Worm (Caenorhabditis elegans): ENCODE results near the gene C14E2.5.

The C14E2.5 gene

ce11 chrX:1825290-1825832 is at the start of gene C14E2.5:
TSS of gene C14E2.5 (minus strand) at chrX:1825340.
- TF ChIP-seq unc-62 (GFP tag; optimal IDR thresholded peaks at IDR 0.05 in 1 of 2) (no peak), unc-62 (tag; optimal IDR thresholded peaks at IDR 0.05) (no peak), mep-1 (tag; optimal IDR thresholded peaks at IDR 0.05) (no peak), aha-1 (tag) (peak; percentile 5), madf-9 (GFP tag; conservative IDR thresholded peaks at IDR 0.05) (no peak)

DNA sequence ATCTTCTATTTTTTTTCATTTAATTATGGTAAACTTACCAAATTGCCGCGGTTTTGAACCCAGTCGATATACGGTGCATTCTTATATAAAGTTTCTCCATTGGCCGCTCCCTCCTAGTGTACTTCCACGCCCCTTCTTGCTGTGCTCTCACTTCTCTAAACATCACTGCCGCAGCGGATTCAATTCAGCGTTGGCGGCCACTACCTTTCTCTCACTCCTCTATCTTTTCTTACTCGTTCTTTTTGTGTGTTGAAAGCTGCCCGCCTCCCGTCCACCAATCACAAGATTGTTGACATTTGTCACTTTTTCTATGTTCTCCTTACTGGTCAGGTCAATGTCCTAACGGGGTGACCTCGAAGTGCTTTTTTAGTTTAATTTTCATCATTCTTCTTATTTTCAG is 45.9 kb upstream of the C14E2.5 start:
- TF ChIP-seq egl-43 (GFP tag; IDR thresholded peaks at IDR 0.05) (no peak), nhr-237 (tag; optimal IDR thresholded peaks at IDR 0.05) (no peak), mes-2 (tag; optimal IDR thresholded peaks at IDR 0.05; ENCODE audit: poor library complexity, severe bottlenecking) (peak; percentile 48), aha-1 (tag) (peak; percentile 57), hmg-1.1 (GFP tag; IDR thresholded peaks at IDR 0.05) (peak; percentile 39; the same call in 1 of the 2 replicates), zfp-2 (tag; optimal IDR thresholded peaks at IDR 0.05) (no peak), unc-62 (GFP tag; optimal IDR thresholded peaks at IDR 0.05 in 1 of 2) (peak in 1 of 2 experiments; percentile 95), unc-62 (tag; optimal IDR thresholded peaks at IDR 0.05) (no peak), duxl-1 (tag; optimal IDR thresholded peaks at IDR 0.05; ENCODE audit: poor library complexity) (peak; percentile 96), D1046.2 (GFP tag; IDR thresholded peaks at IDR 0.05) (no peak), Y48G9A.11 (GFP tag; IDR thresholded peaks at IDR 0.05) (no peak), Y5F2A.4 (GFP tag; optimal IDR thresholded peaks at IDR 0.05) (no peak)

ce11 chrX:1864946-1865345 is 39.8 kb upstream of the C14E2.5 start, which contains the start of gene tbx-41:
TSS of gene tbx-41 (plus strand) at chrX:1865246.
- TF ChIP-seq ctbp-1 (GFP tag; IDR thresholded peaks at IDR 0.05), result no peak
- no peak for TF ChIP-seq php-3 (GFP tag; IDR thresholded peaks at IDR 0.05)
- no peak for TF ChIP-seq sdz-12 (GFP tag; optimal IDR thresholded peaks at IDR 0.05)

- TF ChIP-seq madf-5 (GFP tag; IDR thresholded peaks at IDR 0.05) (no peak), php-3 (GFP tag; IDR thresholded peaks at IDR 0.05) (no peak)
Measured at ce11 chrX:1860422-1860821, 35.3 kb upstream of the C14E2.5 start, which contains the start of gene T26C11.8. TSS of gene T26C11.8 (plus strand) at chrX:1860722.

DNA sequence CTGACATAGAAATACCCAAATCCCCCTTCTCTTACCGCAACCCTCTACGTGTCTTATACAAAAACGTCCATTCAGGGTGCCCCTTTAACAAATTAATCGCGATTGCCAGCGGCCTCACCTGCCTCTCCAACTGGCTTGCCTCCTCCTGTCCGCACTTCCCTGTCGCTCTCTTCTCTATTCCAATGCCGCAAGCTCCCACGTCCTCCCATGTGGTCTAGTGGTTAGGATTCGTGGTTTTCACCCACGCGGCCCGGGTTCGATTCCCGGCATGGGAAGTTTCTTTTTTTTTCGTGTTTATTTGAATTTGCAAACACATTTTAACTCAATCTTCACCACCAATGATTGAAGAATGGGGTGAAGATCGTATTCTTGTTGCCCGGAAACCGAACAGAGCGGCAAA is 33.5 kb upstream of the C14E2.5 start:
- TF ChIP-seq lin-1 (GFP tag; IDR thresholded peaks at IDR 0.05) (peak; percentile 57; the same call in 1 of the 2 replicates), mes-2 (tag; optimal IDR thresholded peaks at IDR 0.05; ENCODE audit: poor library complexity, severe bottlenecking) (peak; percentile 80), T20F7.1 (GFP tag; optimal IDR thresholded peaks at IDR 0.05) (no peak), Y105C5A.15 (GFP tag; IDR thresholded peaks at IDR 0.05) (0 out of 2 replicates have a peak, but pooled peaks have one; percentile 14), mdl-1 (tag; optimal IDR thresholded peaks at IDR 0.05) (peak in 1 of 2 experiments; percentile 66), lim-7 (GFP tag; IDR thresholded peaks at IDR 0.05) (peak; percentile 82), dmd-8 (GFP tag; IDR thresholded peaks at IDR 0.05) (peak; percentile 89), ztf-7 (tag; optimal IDR thresholded peaks at IDR 0.05) (peak; percentile 59), daf-16 (GFP tag; optimal IDR thresholded peaks at IDR 0.05) (peak in 1 of 2 experiments; percentile 43), daf-16 (tag; optimal IDR thresholded peaks at IDR 0.05) (no peak), zag-1 (tag; optimal IDR thresholded peaks at IDR 0.05) (no peak), rbr-2 (tag; optimal IDR thresholded peaks at IDR 0.05) (peak; percentile 76), egl-43 (GFP tag; IDR thresholded peaks at IDR 0.05) (peak; percentile 86), F10B5.3 (tag; optimal IDR thresholded peaks at IDR 0.05) (peak; percentile 4), nhr-11 (tag; optimal IDR thresholded peaks at IDR 0.05) (peak; percentile 20), mdt-29 (GFP tag; IDR thresholded peaks at IDR 0.05) (peak; percentile 46; the same call in 1 of the 2 replicates), nhr-42 (GFP tag; IDR thresholded peaks at IDR 0.05) (peak; percentile 83), ceh-44 (GFP tag; IDR thresholded peaks at IDR 0.05) (0 out of 2 replicates have a peak, but pooled peaks have one; percentile 48), cey-2 (tag; optimal IDR thresholded peaks at IDR 0.05; ENCODE audit: borderline replicate concordance, insufficient read depth) (no peak), snpc-1.2 (GFP tag; IDR thresholded peaks at IDR 0.05) (peak; percentile 78), lin-13 (GFP tag; optimal IDR thresholded peaks at IDR 0.05) (peak; percentile 28), duxl-1 (tag; optimal IDR thresholded peaks at IDR 0.05; ENCODE audit: poor library complexity) (peak; percentile 95), arid-1 (GFP tag; conservative IDR thresholded peaks at IDR 0.05) (peak; percentile 72; the same call in 1 of the 2 replicates), madf-5 (GFP tag; IDR thresholded peaks at IDR 0.05) (peak; percentile 62 to 85; a peak in 3 of 4 replicates), ZK337.2 (GFP tag; IDR thresholded peaks at IDR 0.05) (0 out of 2 replicates have a peak, but pooled peaks have one; percentile 39), mxl-2 (GFP tag; conservative IDR thresholded peaks at IDR 0.05) (0 out of 2 replicates have a peak, but pooled peaks have one; percentile 27), ceh-62 (tag; optimal IDR thresholded peaks at IDR 0.05) (no peak), nhr-10 (tag; optimal IDR thresholded peaks at IDR 0.05) (no peak)

Data from whole organism, L4 larva.